Worm (Caenorhabditis elegans): ENCODE data around the gene ser-6.

ce11 chrIV:2986720-2987119 lies 26.8 kb downstream of the ser-6 start:
- TF ChIP-seq skn-1 (tag; optimal IDR thresholded peaks at IDR 0.05) (no peak), nhr-23 (tag; optimal IDR thresholded peaks at IDR 0.05) (no peak), snpc-4 (tag; optimal IDR thresholded peaks at IDR 0.05) (no peak), nhr-237 (tag; optimal IDR thresholded peaks at IDR 0.05) (no peak), ztf-4 (tag; optimal IDR thresholded peaks at IDR 0.05) (no peak), nhr-21 (tag; optimal IDR thresholded peaks at IDR 0.05) (no peak), aly-2 (tag; optimal IDR thresholded peaks at IDR 0.05) (no peak)
